Fruit fly (Drosophila melanogaster): ENCODE data around the gene CG31678.

The CG31678 gene

DNA sequence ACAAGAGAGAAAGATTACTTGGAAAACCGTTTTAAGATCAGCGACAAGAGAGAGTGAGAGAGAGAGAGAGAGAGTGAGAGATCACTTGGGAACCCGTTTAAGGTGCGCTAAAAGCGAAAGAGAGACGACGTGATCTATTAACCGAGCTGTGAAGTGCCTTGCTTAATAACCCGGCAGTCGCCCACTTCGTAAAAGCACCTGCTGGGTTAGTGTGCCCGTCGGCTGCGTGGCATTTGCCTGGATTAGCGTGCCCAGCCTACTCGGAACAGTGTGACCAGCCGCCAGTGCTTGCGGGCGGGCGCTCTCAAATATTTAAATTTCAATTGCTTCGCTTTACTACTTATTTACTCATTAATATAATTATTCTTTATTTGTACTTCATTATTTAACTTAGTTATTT, 37.3 kb downstream of the CG31678 start (continued):
- TF ChIP-seq CG5953 (GFP tag; IDR thresholded peaks at IDR 0.05), result no peak
- TF ChIP-seq CG12299 (tag; optimal IDR thresholded peaks at IDR 0.05), result no peak
- no peak for TF ChIP-seq ems (GFP tag; optimal IDR thresholded peaks at IDR 0.05)
- TF ChIP-seq CG13894 (tag; optimal IDR thresholded peaks at IDR 0.05), result peak; percentile 32
- no peak for TF ChIP-seq az2 (GFP tag; optimal IDR thresholded peaks at IDR 0.05)
- no peak for TF ChIP-seq CG31388 (GFP tag; optimal IDR thresholded peaks at IDR 0.05)
- no peak for TF ChIP-seq CG10366 (GFP tag; IDR thresholded peaks at IDR 0.05)
- TF ChIP-seq Camta (GFP tag; optimal IDR thresholded peaks at IDR 0.05), result no peak
- TF ChIP-seq sens (GFP tag), result no peak
- TF ChIP-seq CoRest (tag; optimal IDR thresholded peaks at IDR 0.05), result peak; percentile 54
- TF ChIP-seq CG9437 (GFP tag; optimal IDR thresholded peaks at IDR 0.05), result no peak
- TF ChIP-seq CG9817 (tag; optimal IDR thresholded peaks at IDR 0.05), result no peak
- no peak for TF ChIP-seq D (optimal IDR thresholded peaks at IDR 0.05)
- TF ChIP-seq D (GFP tag; optimal IDR thresholded peaks at IDR 0.05), result no peak
- no peak for TF ChIP-seq slp2 (GFP tag; optimal IDR thresholded peaks at IDR 0.05)
- TF ChIP-seq nerfin-2 (GFP tag; IDR thresholded peaks at IDR 0.05; ENCODE audit: partially characterized antibody), result no peak
- TF ChIP-seq E2f2 (GFP tag; IDR thresholded peaks at IDR 0.05), result peak; percentile 99
- no peak for TF ChIP-seq HHEX (GFP tag; optimal IDR thresholded peaks at IDR 0.05)
- TF ChIP-seq CG2202 (tag; optimal IDR thresholded peaks at IDR 0.05), result no peak
- TF ChIP-seq Stat92E (GFP tag; optimal IDR thresholded peaks at IDR 0.05), result peak in 1 of 3 experiments; percentile 36
- peak; percentile 33 for TF ChIP-seq CG12659 (GFP tag; optimal IDR thresholded peaks at IDR 0.05)
- no peak for TF ChIP-seq en (GFP tag; optimal IDR thresholded peaks at IDR 0.05)
- no peak for TF ChIP-seq CG3163 (GFP tag; optimal IDR thresholded peaks at IDR 0.05)
- TF ChIP-seq pb (GFP tag; optimal IDR thresholded peaks at IDR 0.05), result no peak
- TF ChIP-seq Trl (optimal IDR thresholded peaks at IDR 0.05), result peak; percentile 78 to 82
- no peak for TF ChIP-seq Trl (GFP tag; optimal IDR thresholded peaks at IDR 0.05)
- no peak for TF ChIP-seq al (GFP tag; IDR thresholded peaks at IDR 0.05)
- TF ChIP-seq CG1602 (GFP tag; optimal IDR thresholded peaks at IDR 0.05), result no peak
- TF ChIP-seq phol (tag; optimal IDR thresholded peaks at IDR 0.05), result peak; percentile 20
- TF ChIP-seq Dref (GFP tag; IDR thresholded peaks at IDR 0.05), result no peak
- TF ChIP-seq Med (GFP tag), result peak; percentile 79
- peak; percentile 38; the same call in 1 of the 3 replicates for TF ChIP-seq CG17361 (GFP tag; IDR thresholded peaks at IDR 0.05)
- peak; percentile 98 for TF ChIP-seq Lhr (GFP tag; optimal IDR thresholded peaks at IDR 0.05)
- 0 out of 2 replicates have a peak, but pooled peaks have one; percentile 36 for TF ChIP-seq CG42726 (GFP tag; IDR thresholded peaks at IDR 0.05; ENCODE audit: partially characterized antibody)
- no peak for TF ChIP-seq CG13296 (GFP tag; optimal IDR thresholded peaks at IDR 0.05)
- TF ChIP-seq chm (GFP tag; IDR thresholded peaks at IDR 0.05), result no peak
- no peak for TF ChIP-seq E2f1 (GFP tag; IDR thresholded peaks at IDR 0.05)
- TF ChIP-seq Lim3 (GFP tag; IDR thresholded peaks at IDR 0.05), result no peak
- TF ChIP-seq CG13123 (GFP tag; optimal IDR thresholded peaks at IDR 0.05), result no peak
- TF ChIP-seq Dad (GFP tag; optimal IDR thresholded peaks at IDR 0.05), result no peak
- TF ChIP-seq slbo (GFP tag; IDR thresholded peaks at IDR 0.05), result no peak; the same call in 1 of the 2 replicates
- TF ChIP-seq HLH3B (GFP tag; IDR thresholded peaks at IDR 0.05), result no peak
- TF ChIP-seq Hmx (GFP tag; optimal IDR thresholded peaks at IDR 0.05), result no peak
- no peak for TF ChIP-seq bigmax (GFP tag; optimal IDR thresholded peaks at IDR 0.05)
- no peak for TF ChIP-seq CG17829 (tag; optimal IDR thresholded peaks at IDR 0.05)
- no peak for TF ChIP-seq CG2120 (GFP tag; optimal IDR thresholded peaks at IDR 0.05)
- no peak for TF ChIP-seq Nf-YA (GFP tag; IDR thresholded peaks at IDR 0.05)
- no peak for TF ChIP-seq ro (GFP tag; IDR thresholded peaks at IDR 0.05)
- no peak for TF ChIP-seq ATbp (GFP tag; optimal IDR thresholded peaks at IDR 0.05)
- TF ChIP-seq B-H2 (GFP tag; optimal IDR thresholded peaks at IDR 0.05), result no peak
- TF ChIP-seq CG7928 (GFP tag; optimal IDR thresholded peaks at IDR 0.05), result no peak
- no peak for TF ChIP-seq CG6175 (GFP tag; IDR thresholded peaks at IDR 0.05)
- no peak for TF ChIP-seq Hsf (GFP tag; optimal IDR thresholded peaks at IDR 0.05)

Measured in whole organism, embryonic.